Worm (Caenorhabditis elegans) whole organism, young adult: ENCODE measurements around the gene spe-39.

ENCODE experiments used
- B0035.1 ChIP-seq: sonication (generic microtip); optimal IDR thresholded peaks from 2 replicates; lab custom pipeline; 2016; ENCODE audit warnings: missing genetic modification characterization, mild to moderate bottlenecking, missing compliant biosample characterization, missing genotype, missing genetic modification reagents
- B0261.1 ChIP-seq: sonication (generic microtip); optimal IDR thresholded peaks from 2 replicates; lab custom pipeline; 2016; ENCODE audit warnings: mild to moderate bottlenecking, missing genetic modification characterization, moderate library complexity, missing compliant biosample characterization
- B0336.3 ChIP-seq: fragments of 200-800 bp; sonication (Bioruptor generic); IDR thresholded peaks from 2 replicates; pipeline ENCODE4 v1.3.6; 2022; ENCODE audit warnings: missing genetic modification characterization, missing compliant biosample characterization
- C06A6.2 ChIP-seq: fragments of 200-800 bp; sonication (Bioruptor generic); conservative IDR thresholded peaks from 2 replicates; pipeline ENCODE4 v1.3.6; 2022; ENCODE audit warnings: missing genetic modification characterization, missing compliant biosample characterization
- F33H1.4 ChIP-seq: fragments of 200-800 bp; sonication (Bioruptor generic); IDR thresholded peaks from 2 replicates; pipeline ENCODE4 v1.3.6; 2022; ENCODE audit warnings: missing genetic modification reagents, missing genetic modification characterization, missing compliant biosample characterization
- F39B2.1 ChIP-seq: fragments of 200-800 bp; sonication (Bioruptor generic); IDR thresholded peaks from 2 replicates; pipeline ENCODE4 v1.3.6; 2022; ENCODE audit warnings: missing genetic modification reagents, missing genetic modification characterization, missing compliant biosample characterization
- F55B11.4 ChIP-seq: sonication (generic microtip); optimal IDR thresholded peaks from 2 replicates; lab custom pipeline; 2016; ENCODE audit warnings: missing compliant biosample characterization, missing genetic modification characterization, borderline replicate concordance; ENCODE audit not compliant: insufficient read depth
- K11D2.4 ChIP-seq: fragments of 200-800 bp; sonication (Bioruptor generic); IDR thresholded peaks from 2 replicates; pipeline ENCODE4 v1.3.6; 2022; ENCODE audit warnings: missing genetic modification reagents, missing genetic modification characterization, missing compliant biosample characterization
- K12H6.12 ChIP-seq: fragments of 200-800 bp; sonication (Bioruptor generic); optimal IDR thresholded peaks from 2 replicates; lab custom pipeline; 2018; ENCODE audit warnings: mild to moderate bottlenecking, missing genetic modification characterization, missing compliant biosample characterization
- Y67H2A.10 ChIP-seq: fragments of 200-800 bp; sonication (Bioruptor generic); conservative IDR thresholded peaks from 2 replicates; pipeline ENCODE4 v1.3.6; 2022; ENCODE audit warnings: missing genetic modification reagents, missing genetic modification characterization, missing compliant biosample characterization
- aptf-2 ChIP-seq: fragments of 200-800 bp; sonication (Bioruptor generic); conservative IDR thresholded peaks from 2 replicates; pipeline ENCODE4 v1.3.6; 2022; ENCODE audit warnings: missing genetic modification reagents, missing genetic modification characterization, missing compliant biosample characterization
- atf-7 ChIP-seq: sonication (generic microtip); optimal IDR thresholded peaks from 2 replicates; lab custom pipeline; 2017; ENCODE audit warnings: mild to moderate bottlenecking, missing genetic modification characterization, missing compliant biosample characterization
- cebp-1 ChIP-seq, 2 experiments: fragments of 200-800 bp in 1 of 2; sonication (Bioruptor generic) in 1 of 2; sonication (generic microtip) in 1 of 2; IDR thresholded peaks in 1 of 2; optimal IDR thresholded peaks in 1 of 2; 2 replicates each; pipeline versions ENCODE4 v1.3.6 to Lab custom; 2017 to 2022; ENCODE audit warnings: missing compliant biosample characterization in 2 of 2, missing genetic modification characterization in 2 of 2, mild to moderate bottlenecking in 1 of 2, missing genetic modification reagents in 1 of 2, moderate library complexity in 1 of 2
- ceh-27 ChIP-seq: fragments of 200-800 bp; sonication (Bioruptor generic); optimal IDR thresholded peaks from 2 replicates; lab custom pipeline; 2018; ENCODE audit warnings: mild to moderate bottlenecking, missing genetic modification characterization, moderate library complexity, missing compliant biosample characterization
- ceh-91 ChIP-seq: fragments of 200-800 bp; sonication (Bioruptor generic); IDR thresholded peaks from 2 replicates; pipeline ENCODE4 v1.3.6; 2022; ENCODE audit warnings: missing genetic modification reagents, missing genetic modification characterization, missing compliant biosample characterization
- chd-7 ChIP-seq: sonication (generic microtip); optimal IDR thresholded peaks from 2 replicates; lab custom pipeline; 2016; ENCODE audit warnings: mild to moderate bottlenecking, missing genetic modification characterization, moderate library complexity, missing compliant biosample characterization
- dpl-1 ChIP-seq: fragments of 150-350 bp; optimal IDR thresholded peaks from 2 replicates; lab custom pipeline; 2014; ENCODE audit warnings: missing biosample characterization, missing genetic modification reagents, missing genetic modification characterization
- egrh-3 ChIP-seq: fragments of 200-800 bp; sonication (Bioruptor generic); IDR thresholded peaks from 2 replicates; pipeline ENCODE4 v1.3.6; 2022; ENCODE audit warnings: missing genetic modification reagents, missing genetic modification characterization, missing compliant biosample characterization
- ekl-4 ChIP-seq: fragments of 200-800 bp; sonication (Bioruptor generic); IDR thresholded peaks from 2 replicates; pipeline ENCODE4 v1.3.6; 2022; ENCODE audit warnings: missing genetic modification reagents, missing genetic modification characterization, missing compliant biosample characterization
- fkh-3 ChIP-seq: sonication (generic microtip); optimal IDR thresholded peaks from 2 replicates; lab custom pipeline; 2016; ENCODE audit warnings: mild to moderate bottlenecking, missing genetic modification characterization, missing compliant biosample characterization
- gei-17 ChIP-seq: fragments of 200-800 bp; sonication (Bioruptor generic); optimal IDR thresholded peaks from 2 replicates; lab custom pipeline; 2018; ENCODE audit warnings: mild to moderate bottlenecking, missing genetic modification characterization, missing compliant biosample characterization
- let-607 ChIP-seq, 2 experiments: fragments of 200-800 bp in 1 of 2; sonication (Bioruptor generic) in 1 of 2; sonication (generic microtip) in 1 of 2; optimal IDR thresholded peaks; 2 replicates each; lab custom pipeline; 2016 to 2018; ENCODE audit warnings: mild to moderate bottlenecking in 2 of 2, missing compliant biosample characterization in 2 of 2, missing genetic modification characterization in 2 of 2, moderate library complexity in 2 of 2, missing genotype in 1 of 2
- lin-54 ChIP-seq: fragments of 200-800 bp; sonication (Bioruptor generic); optimal IDR thresholded peaks from 2 replicates; lab custom pipeline; 2018; ENCODE audit warnings: mild to moderate bottlenecking, missing genetic modification characterization, missing compliant biosample characterization
- lir-1 ChIP-seq: fragments of 200-800 bp; sonication (Bioruptor generic); conservative IDR thresholded peaks from 2 replicates; pipeline ENCODE4 v1.3.6; 2022; ENCODE audit warnings: missing genetic modification reagents, missing genetic modification characterization, missing compliant biosample characterization
- lsl-1 ChIP-seq: fragments of 200-800 bp; sonication (Bioruptor generic); optimal IDR thresholded peaks from 2 replicates; lab custom pipeline; 2018; ENCODE audit warnings: mild to moderate bottlenecking, missing genetic modification characterization, moderate library complexity, missing compliant biosample characterization
- madf-10 ChIP-seq: sonication (generic microtip); optimal IDR thresholded peaks from 2 replicates; lab custom pipeline; 2016; ENCODE audit warnings: mild to moderate bottlenecking, missing genetic modification characterization, missing compliant biosample characterization
- mcd-1 ChIP-seq: fragments of 200-800 bp; sonication (Bioruptor generic); IDR thresholded peaks from 2 replicates; pipeline ENCODE4 v1.3.6; 2022; ENCODE audit warnings: missing genetic modification reagents, missing genetic modification characterization, missing compliant biosample characterization
- nhr-120 ChIP-seq: fragments of 200-800 bp; sonication (Bioruptor generic); IDR thresholded peaks from 2 replicates; pipeline ENCODE4 v1.3.6; 2022; ENCODE audit warnings: missing genetic modification characterization, missing compliant biosample characterization
- nhr-90 ChIP-seq: sonication (generic microtip); optimal IDR thresholded peaks from 2 replicates; lab custom pipeline; 2016; ENCODE audit warnings: missing genotype, mild to moderate bottlenecking, missing genetic modification characterization, missing compliant biosample characterization
- rcor-1 ChIP-seq: fragments of 200-800 bp; sonication (Bioruptor generic); IDR thresholded peaks from 2 replicates; pipeline ENCODE4 v1.3.6; 2022; ENCODE audit warnings: missing genetic modification reagents, missing genetic modification characterization, missing compliant biosample characterization
- rec-8 ChIP-seq, 2 experiments: sonication (generic microtip); optimal IDR thresholded peaks; 2 replicates each; lab custom pipeline; 2016; ENCODE audit warnings: mild to moderate bottlenecking in 2 of 2, missing genetic modification characterization in 2 of 2, missing genetic modification reagents in 2 of 2, missing genotype in 2 of 2, missing biosample characterization in 1 of 2, missing compliant biosample characterization in 1 of 2, moderate library complexity in 1 of 2
- snpc-1.3 ChIP-seq: sonication (generic microtip); optimal IDR thresholded peaks from 2 replicates; lab custom pipeline; 2017; ENCODE audit warnings: missing genetic modification characterization, mild to moderate bottlenecking, missing compliant biosample characterization, antibody characterized with exemption, moderate library complexity, missing genotype, missing genetic modification reagents; ENCODE audit not compliant: insufficient read depth
- snpc-3.4 ChIP-seq: sonication (generic microtip); optimal IDR thresholded peaks from 2 replicates; lab custom pipeline; 2017; ENCODE audit warnings: missing genetic modification characterization, mild to moderate bottlenecking, missing compliant biosample characterization, antibody characterized with exemption, moderate library complexity, missing genotype, missing genetic modification reagents
- tbp1 ChIP-seq: fragments of 200-800 bp; sonication (Bioruptor generic); optimal IDR thresholded peaks from 2 replicates; lab custom pipeline; 2018; ENCODE audit warnings: mild to moderate bottlenecking, missing genetic modification characterization, missing compliant biosample characterization
- tlf-1 ChIP-seq: fragments of 200-800 bp; sonication (Bioruptor generic); optimal IDR thresholded peaks from 2 replicates; lab custom pipeline; 2018; ENCODE audit warnings: mild to moderate bottlenecking, missing genetic modification characterization, missing compliant biosample characterization
- xnd-1 ChIP-seq: sonication (generic microtip); optimal IDR thresholded peaks from 2 replicates; lab custom pipeline; 2016; ENCODE audit warnings: missing genotype, missing genetic modification reagents, missing genetic modification characterization, missing compliant biosample characterization
- ztf-26 ChIP-seq: sonication (generic microtip); optimal IDR thresholded peaks from 2 replicates; lab custom pipeline; 2017; ENCODE audit warnings: missing genetic modification characterization, missing compliant biosample characterization
- ztf-6 ChIP-seq: fragments of 200-800 bp; sonication (Bioruptor generic); IDR thresholded peaks from 2 replicates; pipeline ENCODE4 v1.3.6; 2022; ENCODE audit warnings: missing genetic modification reagents, missing genetic modification characterization, missing compliant biosample characterization

spe-39 gene

DNA sequence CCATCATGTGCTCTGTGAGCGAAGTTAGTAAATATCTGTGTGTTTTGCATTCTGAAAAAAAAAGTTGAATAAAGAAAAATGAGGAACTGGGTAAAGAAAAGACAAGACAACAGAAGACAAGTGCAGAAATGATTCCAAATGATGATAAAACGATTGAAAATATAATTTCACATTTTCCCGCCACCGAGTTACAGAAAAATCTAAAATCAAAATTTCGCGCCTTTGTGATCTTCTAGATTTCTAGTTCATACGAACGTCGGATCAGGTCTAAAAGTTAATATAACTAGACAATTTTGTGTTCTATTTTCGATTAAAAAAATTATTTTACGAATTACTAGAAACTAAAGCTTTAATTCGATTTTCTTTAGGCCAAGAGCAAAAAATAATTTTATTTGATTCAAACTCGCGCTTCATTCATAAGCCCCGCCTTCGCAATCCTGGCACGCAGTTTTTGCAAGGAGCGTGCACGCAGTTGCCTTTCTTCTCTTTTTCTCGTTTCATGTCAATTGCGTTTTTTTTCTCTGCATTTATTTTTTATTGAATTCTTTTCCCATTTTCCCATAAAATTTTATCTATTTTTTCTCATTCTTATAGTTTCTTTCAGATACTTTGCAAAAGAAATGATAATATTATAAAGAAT lies at the start of gene spe-39, which contains the start of gene spn-4 (continued):
- TF ChIP-seq mcd-1 (GFP tag; lab: Robert Waterston, UW) (peak; percentile 72), K12H6.12 (tag; lab: Kevin White, UChicago) (no peak), ekl-4 (GFP tag; lab: Robert Waterston, UW) (peak; percentile 65), rcor-1 (GFP tag; lab: Robert Waterston, UW) (0 out of 2 replicates have a peak, but pooled peaks have one; percentile 49), let-607 (tag; optimal IDR thresholded peaks at IDR 0.05; lab: Kevin White, UChicago) (peak in 1 of 2 experiments; percentile 14), C06A6.2 (GFP tag; lab: Robert Waterston, UW) (0 out of 2 replicates have a peak, but pooled peaks have one; percentile 43), ztf-6 (GFP tag; lab: Robert Waterston, UW) (no peak), lin-54 (peak; percentile 89), rec-8 (tag; optimal IDR thresholded peaks at IDR 0.05; lab: Kevin White, UChicago) (peak in 1 of 2 experiments; percentile 4), chd-7 (tag; lab: Kevin White, UChicago) (no peak), xnd-1 (tag; lab: Kevin White, UChicago) (peak; percentile 96), dpl-1 (GFP tag; lab: Kevin White, UChicago) (peak; percentile 81), B0035.1 (no peak), lsl-1 (peak; percentile 77), snpc-1.3 (tag; lab: Kevin White, UChicago) (peak; percentile 27), gei-17 (GFP tag; lab: Kevin White, UChicago) (no peak), tbp1 (GFP tag; lab: Kevin White, UChicago) (peak; percentile 41)

DNA sequence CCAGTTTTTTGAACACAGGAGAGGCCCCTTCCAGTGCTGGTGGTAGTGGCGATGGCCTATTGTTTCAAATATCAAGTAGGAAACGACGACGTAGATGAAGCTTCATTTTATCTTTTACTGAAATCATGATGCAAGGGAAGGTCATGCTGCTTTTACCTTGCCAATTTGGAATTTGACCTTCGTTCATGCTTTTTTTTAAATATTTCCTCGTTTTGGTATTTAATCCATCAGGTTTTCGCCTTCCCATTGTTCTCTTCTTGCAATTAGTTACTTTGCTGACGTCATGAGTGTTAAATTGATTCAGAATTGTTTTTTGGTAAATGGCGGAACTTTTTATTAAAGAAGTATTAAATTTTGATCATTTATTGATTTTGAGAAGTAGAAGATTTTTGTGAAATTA lies 49.1 kb upstream of the spe-39 start:
- TF ChIP-seq B0336.3 (no peak), egrh-3 (no peak), atf-7 (tag; lab: Kevin White, UChicago) (no peak), ceh-91 (GFP tag; lab: Robert Waterston, UW) (no peak), B0261.1 (tag; lab: Kevin White, UChicago) (no peak), nhr-90 (tag; lab: Kevin White, UChicago) (no peak), fkh-3 (tag; lab: Kevin White, UChicago) (no peak), ceh-27 (no peak), madf-10 (no peak), F33H1.4 (GFP tag; lab: Robert Waterston, UW) (no peak), K11D2.4 (no peak), snpc-3.4 (tag; lab: Kevin White, UChicago) (no peak), F39B2.1 (GFP tag; lab: Robert Waterston, UW) (no peak), Y67H2A.10 (GFP tag; lab: Robert Waterston, UW) (no peak), tlf-1 (GFP tag; lab: Kevin White, UChicago) (no peak), F55B11.4 (tag; lab: Kevin White, UChicago) (no peak), tbp1 (GFP tag; lab: Kevin White, UChicago) (no peak), nhr-120 (no peak), rec-8 (tag; optimal IDR thresholded peaks at IDR 0.05; lab: Kevin White, UChicago) (no peak), lir-1 (GFP tag; lab: Robert Waterston, UW) (no peak)

ce11 chrV:6736877-6737276 lies 48.4 kb upstream of the spe-39 start:
- no peak for TF ChIP-seq cebp-1 (GFP tag; IDR thresholded peaks at IDR 0.05; lab: Robert Waterston, UW)
- TF ChIP-seq cebp-1 (tag; optimal IDR thresholded peaks at IDR 0.05; lab: Kevin White, UChicago), result peak; percentile 62
- no peak for TF ChIP-seq aptf-2 (GFP tag; lab: Robert Waterston, UW)
- TF ChIP-seq lir-1 (GFP tag; lab: Robert Waterston, UW), result no peak
- no peak for TF ChIP-seq ztf-26 (tag; lab: Kevin White, UChicago)
